Worm (Caenorhabditis elegans): ENCODE results near the gene ZK622.1.
A peak's percentile ranks its signal among the peaks of the same experiment; 100 is the strongest.

Gene ZK622.1

ce11 chrII:5306197-5306596, 12.6 kb downstream of the ZK622.1 start:
- TF ChIP-seq sem-4 (tag; optimal IDR thresholded peaks at IDR 0.05) (no peak), ztf-11 (tag; optimal IDR thresholded peaks at IDR 0.05) (no peak), nhr-12 (tag; optimal IDR thresholded peaks at IDR 0.05) (no peak), nhr-10 (tag; optimal IDR thresholded peaks at IDR 0.05) (no peak), F13H6.1 (tag; optimal IDR thresholded peaks at IDR 0.05) (no peak), R02D3.7 (tag; optimal IDR thresholded peaks at IDR 0.05) (no peak), fos-1 (tag; optimal IDR thresholded peaks at IDR 0.05) (no peak), egl-27 (tag; optimal IDR thresholded peaks at IDR 0.05) (no peak), nhr-129 (tag; optimal IDR thresholded peaks at IDR 0.05) (no peak), nhr-11 (tag; optimal IDR thresholded peaks at IDR 0.05) (no peak), nhr-21 (tag; optimal IDR thresholded peaks at IDR 0.05) (no peak), unc-62 (GFP tag; optimal IDR thresholded peaks at IDR 0.05) (no peak), unc-39 (tag; optimal IDR thresholded peaks at IDR 0.05) (no peak), sma-9 (GFP tag; optimal IDR thresholded peaks at IDR 0.05) (no peak), sma-9 (tag; optimal IDR thresholded peaks at IDR 0.05) (no peak), nhr-6 (tag; optimal IDR thresholded peaks at IDR 0.05) (no peak), elt-1 (tag; optimal IDR thresholded peaks at IDR 0.05) (no peak), ZK546.5 (tag; optimal IDR thresholded peaks at IDR 0.05) (no peak), gmeb-1 (tag; optimal IDR thresholded peaks at IDR 0.05) (no peak)

DNA sequence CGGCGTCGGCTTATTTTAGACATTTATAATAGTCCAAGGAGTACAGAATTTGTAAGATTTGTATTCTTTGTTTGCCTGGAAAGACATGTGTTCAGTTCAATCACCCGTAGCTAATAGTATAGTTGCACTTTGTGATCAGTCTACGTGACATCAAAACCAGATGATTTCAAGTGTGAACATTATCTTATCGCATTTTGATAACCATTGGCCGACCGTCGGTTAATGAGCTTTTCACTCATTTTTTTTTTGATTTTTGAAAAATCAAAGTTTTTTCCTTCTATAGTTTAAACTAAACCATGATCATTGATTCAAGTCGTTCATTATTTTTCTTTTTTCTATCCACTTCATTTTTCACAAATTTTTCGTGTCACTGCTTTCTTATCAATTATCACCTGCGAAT, 13.6 kb downstream of the ZK622.1 start:
- TF ChIP-seq sma-9 (GFP tag; optimal IDR thresholded peaks at IDR 0.05) (peak; percentile 83), sma-9 (tag; optimal IDR thresholded peaks at IDR 0.05) (no peak), fos-1 (tag; optimal IDR thresholded peaks at IDR 0.05) (peak; percentile 56), crh-2 (tag; optimal IDR thresholded peaks at IDR 0.05) (no peak), mbf-1 (tag; optimal IDR thresholded peaks at IDR 0.05) (no peak), F13H6.1 (tag; optimal IDR thresholded peaks at IDR 0.05) (peak; percentile 16)

- TF ChIP-seq C34F6.9 (tag; optimal IDR thresholded peaks at IDR 0.05) (peak; percentile 33), unc-55 (GFP tag; optimal IDR thresholded peaks at IDR 0.05) (peak; percentile 79), Y55F3AM.14 (GFP tag; optimal IDR thresholded peaks at IDR 0.05) (no peak), elt-3 (tag; optimal IDR thresholded peaks at IDR 0.05) (no peak), R02D3.7 (tag; optimal IDR thresholded peaks at IDR 0.05) (no peak)
Observed at ce11 chrII:5308961-5309360, 15.4 kb downstream of the ZK622.1 start.

DNA sequence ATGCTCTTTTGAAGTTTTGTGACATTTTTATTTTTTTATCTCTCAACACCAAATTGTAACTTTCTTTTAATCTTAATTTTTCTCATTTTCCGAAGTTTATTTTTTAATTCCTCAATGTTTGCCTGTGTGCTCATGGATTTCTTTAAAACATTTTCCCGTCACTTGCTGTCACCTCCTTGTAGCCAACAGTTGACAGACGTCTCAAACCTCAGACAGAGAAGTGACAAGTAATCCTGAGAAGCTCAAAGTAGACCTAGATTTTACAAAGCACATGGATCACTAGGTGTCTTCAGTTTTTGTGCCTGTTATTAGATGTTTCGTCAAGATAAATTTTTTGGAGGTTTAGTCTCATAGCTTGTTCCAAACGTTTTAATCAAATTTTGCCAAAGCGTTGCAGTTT, 16.1 kb downstream of the ZK622.1 start:
- TF ChIP-seq sma-3 (GFP tag; optimal IDR thresholded peaks at IDR 0.05), result no peak
- no peak for TF ChIP-seq lin-13 (GFP tag; optimal IDR thresholded peaks at IDR 0.05)
- no peak for TF ChIP-seq ZK546.5 (tag; optimal IDR thresholded peaks at IDR 0.05)
- TF ChIP-seq dmd-4 (tag; optimal IDR thresholded peaks at IDR 0.05), result no peak
- no peak for TF ChIP-seq peb-1 (tag; optimal IDR thresholded peaks at IDR 0.05)
- no peak for TF ChIP-seq ama-1 (optimal IDR thresholded peaks at IDR 0.05)
- TF ChIP-seq elt-1 (tag; optimal IDR thresholded peaks at IDR 0.05), result no peak
- TF ChIP-seq aly-2 (tag; optimal IDR thresholded peaks at IDR 0.05), result no peak

- TF ChIP-seq nhr-11 (tag; optimal IDR thresholded peaks at IDR 0.05), result no peak
- no peak for TF ChIP-seq peb-1 (tag; optimal IDR thresholded peaks at IDR 0.05)
Observed at ce11 chrII:5310795-5311194, 17.2 kb downstream of the ZK622.1 start.

DNA sequence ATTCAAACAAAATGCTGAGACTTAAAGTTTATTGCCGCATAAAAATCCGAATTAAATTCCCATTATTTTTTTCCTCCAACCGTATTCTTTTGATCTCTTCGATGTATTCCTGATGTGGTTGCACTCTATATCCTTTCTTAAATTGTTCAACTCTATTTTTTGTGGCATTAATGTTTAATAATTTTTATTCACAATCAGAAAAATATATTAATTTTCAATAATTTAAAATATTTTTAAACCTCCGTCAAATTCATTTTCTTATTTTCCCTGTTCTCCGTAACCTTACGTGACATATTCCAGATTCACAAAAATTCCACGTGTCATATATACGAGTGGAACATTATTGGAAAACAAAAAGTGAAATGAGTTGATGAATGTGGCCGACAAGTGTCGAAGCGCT, 18.1 kb downstream of the ZK622.1 start, which contains the start of gene gcy-12:
Gene gcy-12, plus strand, starts transcription at position 301 of the 400 bp plus-strand sequence.
- no peak for TF ChIP-seq nhr-6 (tag; optimal IDR thresholded peaks at IDR 0.05)
- TF ChIP-seq nhr-129 (tag; optimal IDR thresholded peaks at IDR 0.05), result no peak
- no peak for TF ChIP-seq sem-4 (tag; optimal IDR thresholded peaks at IDR 0.05)
- TF ChIP-seq aly-2 (tag; optimal IDR thresholded peaks at IDR 0.05), result no peak
- no peak for TF ChIP-seq R02D3.7 (tag; optimal IDR thresholded peaks at IDR 0.05)
- no peak for TF ChIP-seq C34F6.9 (tag; optimal IDR thresholded peaks at IDR 0.05)
- TF ChIP-seq F13H6.1 (tag; optimal IDR thresholded peaks at IDR 0.05), result no peak
- TF ChIP-seq ceh-16 (tag; optimal IDR thresholded peaks at IDR 0.05), result no peak
- no peak for TF ChIP-seq lin-11 (tag; optimal IDR thresholded peaks at IDR 0.05)
- TF ChIP-seq unc-39 (tag; optimal IDR thresholded peaks at IDR 0.05), result no peak
- TF ChIP-seq alr-1 (tag; optimal IDR thresholded peaks at IDR 0.05), result no peak
- no peak for TF ChIP-seq zag-1 (tag; optimal IDR thresholded peaks at IDR 0.05)
- TF ChIP-seq mab-5 (tag; optimal IDR thresholded peaks at IDR 0.05), result no peak
- no peak for TF ChIP-seq nhr-10 (tag; optimal IDR thresholded peaks at IDR 0.05)
